Fruit fly (Drosophila melanogaster) whole organism, prepupa: Measurements from ENCODE around the gene CG8945.

Experiments
- CG10669 ChIP-seq: fragments of 200-800 bp; sonication (Bioruptor generic); optimal IDR thresholded peaks from 3 replicates; lab custom pipeline; 2018; ENCODE audit warnings: missing biosample characterization, mild to moderate bottlenecking, missing genetic modification characterization, moderate library complexity
- CG11762 ChIP-seq: fragments of 200-800 bp; sonication (Bioruptor generic); optimal IDR thresholded peaks from 3 replicates; lab custom pipeline; 2016; ENCODE audit warnings: missing biosample characterization, missing genetic modification characterization; ENCODE audit not compliant: insufficient read depth
- CG32006 ChIP-seq: fragments of 200-800 bp; sonication (Bioruptor generic); optimal IDR thresholded peaks from 3 replicates; lab custom pipeline; 2017; ENCODE audit warnings: missing biosample characterization, mild to moderate bottlenecking, missing genetic modification characterization
- CG34406 ChIP-seq: fragments of 200-800 bp; sonication (Bioruptor generic); optimal IDR thresholded peaks from 3 replicates; lab custom pipeline; 2016; ENCODE audit warnings: missing biosample characterization, missing genetic modification characterization
- CG4318 ChIP-seq: fragments of 200-800 bp; sonication (Bioruptor generic); optimal IDR thresholded peaks from 3 replicates; lab custom pipeline; 2017; ENCODE audit warnings: missing biosample characterization, mild to moderate bottlenecking, missing genetic modification characterization
- CG6854 ChIP-seq: fragments of 200-800 bp; sonication (Bioruptor generic); optimal IDR thresholded peaks from 2 replicates; lab custom pipeline; 2017; ENCODE audit warnings: missing biosample characterization, mild to moderate bottlenecking, missing genetic modification characterization
- CG7368 ChIP-seq: fragments of 200-800 bp; sonication (Bioruptor generic); optimal IDR thresholded peaks from 3 replicates; lab custom pipeline; 2016; ENCODE audit warnings: missing biosample characterization, missing genetic modification characterization
- CG8119 ChIP-seq: fragments of 200-800 bp; sonication (Bioruptor generic); IDR thresholded peaks from 3 replicates; pipeline ENCODE4 v1.3.6; 2022; ENCODE audit warnings: missing biosample characterization, missing genetic modification characterization
- Eip75B ChIP-seq: fragments of 200-800 bp; sonication (Bioruptor generic); optimal IDR thresholded peaks from 3 replicates; lab custom pipeline; 2016; ENCODE audit warnings: missing biosample characterization, missing genetic modification characterization
- Eip78C ChIP-seq: fragments of 200-800 bp; sonication (Bioruptor generic); peaks from one replicate; lab custom pipeline; 2016; ENCODE audit warnings: missing biosample characterization, missing genetic modification characterization
- Gug ChIP-seq: fragments of 200-800 bp; sonication (Bioruptor generic); IDR thresholded peaks from 2 replicates; pipeline ENCODE4 v1.3.6; 2022; ENCODE audit warnings: missing biosample characterization, missing genetic modification characterization
- Sox14 ChIP-seq: fragments of 200-800 bp; sonication (Bioruptor generic); optimal IDR thresholded peaks from 3 replicates; lab custom pipeline; 2016; ENCODE audit warnings: missing biosample characterization, missing genetic modification characterization
- Sox15 ChIP-seq: fragments of 200-800 bp; sonication (Bioruptor generic); optimal IDR thresholded peaks from 3 replicates; lab custom pipeline; 2016; ENCODE audit warnings: missing biosample characterization, missing genetic modification characterization
- acj6 ChIP-seq: fragments of 200-800 bp; sonication (Bioruptor generic); optimal IDR thresholded peaks from 3 replicates; lab custom pipeline; 2016; ENCODE audit warnings: missing biosample characterization, missing genetic modification characterization
- eg ChIP-seq: fragments of 200-800 bp; sonication (Bioruptor generic); IDR thresholded peaks from 3 replicates; pipeline ENCODE4 v1.3.6; 2022; ENCODE audit warnings: missing biosample characterization, missing genetic modification characterization
- lz ChIP-seq: fragments of 200-800 bp; sonication (Bioruptor generic); optimal IDR thresholded peaks from 3 replicates; lab custom pipeline; 2016; ENCODE audit warnings: missing biosample characterization, missing genetic modification characterization
- net ChIP-seq: fragments of 200-800 bp; sonication (Bioruptor generic); optimal IDR thresholded peaks from 3 replicates; lab custom pipeline; 2016; ENCODE audit warnings: missing biosample characterization, missing genetic modification characterization
- salr ChIP-seq, 2 experiments: fragments of 200-800 bp; sonication (Bioruptor generic); optimal IDR thresholded peaks; 3 replicates each; lab custom pipeline; 2016 to 2018; ENCODE audit warnings: missing biosample characterization in 2 of 2, missing genetic modification characterization in 2 of 2, mild to moderate bottlenecking in 1 of 2
- ss ChIP-seq, 2 experiments: fragments of 200-800 bp; sonication (Bioruptor generic); optimal IDR thresholded peaks; 2 replicates in 1 of 2; 3 replicates in 1 of 2; lab custom pipeline; 2017 to 2018; ENCODE audit warnings: mild to moderate bottlenecking in 2 of 2, missing biosample characterization in 2 of 2, missing genetic modification characterization in 2 of 2, moderate library complexity in 1 of 2
- svp ChIP-seq: fragments of 200-800 bp; sonication (Bioruptor generic); peaks from one replicate; lab custom pipeline; 2016; ENCODE audit warnings: missing biosample characterization, missing genetic modification characterization

The CG8945 gene

dm6 chrX:17047730-17048577 is 39.5 kb downstream of the CG8945 start:
- TF ChIP-seq Eip78C (GFP tag; lab: Kevin White, UChicago) (no peak), CG10669 (GFP tag; lab: Kevin White, UChicago) (no peak), CG32006 (GFP tag; lab: Kevin White, UChicago) (no peak), lz (GFP tag; lab: Kevin White, UChicago) (no peak), acj6 (no peak), CG6854 (GFP tag; lab: Kevin White, UChicago) (no peak), salr (GFP tag; optimal IDR thresholded peaks at IDR 0.05; lab: Kevin White, UChicago) (no peak), Sox15 (no peak), Sox14 (GFP tag; lab: Kevin White, UChicago) (no peak), CG11762 (GFP tag; lab: Kevin White, UChicago) (no peak), CG34406 (GFP tag; lab: Kevin White, UChicago) (no peak), CG7368 (no peak), eg (no peak), Eip75B (GFP tag; lab: Kevin White, UChicago) (no peak), Gug (GFP tag; lab: Robert Waterston, UW) (no peak), ss (GFP tag; optimal IDR thresholded peaks at IDR 0.05; lab: Kevin White, UChicago) (no peak), net (GFP tag; lab: Kevin White, UChicago) (no peak), CG4318 (GFP tag; lab: Kevin White, UChicago) (no peak), CG8119 (GFP tag; lab: Robert Waterston, UW) (no peak), svp (GFP tag; lab: Kevin White, UChicago) (no peak)
